Worm (Caenorhabditis elegans) whole organism, L2 larva: ENCODE results near the gene drd-5.
A peak's percentile ranks its signal among the peaks of the same experiment; 100 is the strongest.

ENCODE experiments used
- C34F6.9 ChIP-seq: fragments of 150-350 bp; optimal IDR thresholded peaks from 2 replicates; lab custom pipeline; 2014; ENCODE audit warnings: missing biosample characterization, missing genetic modification characterization
- R02D3.7 ChIP-seq: fragments of 150-350 bp; optimal IDR thresholded peaks from 2 replicates; lab custom pipeline; 2014; ENCODE audit warnings: missing biosample characterization, missing genetic modification characterization
- Y55F3AM.14 ChIP-seq: fragments of 200-800 bp; sonication (Bioruptor generic); optimal IDR thresholded peaks from 2 replicates; lab custom pipeline; 2018; ENCODE audit warnings: mild to moderate bottlenecking, missing genetic modification characterization, missing compliant biosample characterization
- aly-2 ChIP-seq: fragments of 150-350 bp; optimal IDR thresholded peaks from 2 replicates; lab custom pipeline; 2014; ENCODE audit warnings: missing biosample characterization, missing genetic modification characterization
- ama-1 ChIP-seq: fragments of 150-350 bp; optimal IDR thresholded peaks from 2 replicates; lab custom pipeline; 2018; ENCODE audit warnings: inconsistent platforms
- blmp-1 ChIP-seq: sonication (generic microtip); optimal IDR thresholded peaks from 2 replicates; lab custom pipeline; 2017; ENCODE audit warnings: missing genetic modification characterization, mild to moderate bottlenecking, missing compliant biosample characterization, antibody characterized with exemption, moderate library complexity; ENCODE audit not compliant: insufficient read depth
- ceh-16 ChIP-seq: fragments of 150-350 bp; optimal IDR thresholded peaks from 2 replicates; lab custom pipeline; 2014; ENCODE audit warnings: missing biosample characterization, missing genetic modification characterization
- crh-2 ChIP-seq: sonication (generic microtip); optimal IDR thresholded peaks from 2 replicates; lab custom pipeline; 2017; ENCODE audit warnings: missing biosample characterization, missing genetic modification characterization
- dmd-4 ChIP-seq: sonication (generic microtip); optimal IDR thresholded peaks from 2 replicates; lab custom pipeline; 2017; ENCODE audit warnings: missing biosample characterization, missing genetic modification characterization
- egl-27 ChIP-seq: sonication (generic microtip); optimal IDR thresholded peaks from 3 replicates; lab custom pipeline; 2017; ENCODE audit warnings: missing biosample characterization, missing genetic modification reagents, missing genetic modification characterization
- elt-3 ChIP-seq: sonication (generic microtip); optimal IDR thresholded peaks from 2 replicates; lab custom pipeline; 2017; ENCODE audit warnings: missing biosample characterization, missing genetic modification characterization
- fos-1 ChIP-seq: fragments of 150-350 bp; optimal IDR thresholded peaks from 2 replicates; lab custom pipeline; 2014; ENCODE audit warnings: missing biosample characterization, missing genetic modification characterization
- gmeb-1 ChIP-seq: fragments of 150-350 bp; optimal IDR thresholded peaks from 2 replicates; lab custom pipeline; 2014; ENCODE audit warnings: missing biosample characterization, missing genetic modification characterization
- lin-11 ChIP-seq: fragments of 150-350 bp; sonication (generic microtip); optimal IDR thresholded peaks from 2 replicates; lab custom pipeline; 2014; ENCODE audit warnings: missing biosample characterization, missing genetic modification characterization, inconsistent platforms, mixed read lengths
- lin-13 ChIP-seq: fragments of 150-350 bp; optimal IDR thresholded peaks from 2 replicates; lab custom pipeline; 2014; ENCODE audit warnings: missing biosample characterization, missing genetic modification reagents, missing genetic modification characterization
- lin-39 ChIP-seq: fragments of 150-350 bp; optimal IDR thresholded peaks from 2 replicates; lab custom pipeline; 2014; ENCODE audit warnings: missing biosample characterization, missing genetic modification reagents, missing genetic modification characterization
- lsy-2 ChIP-seq, 2 experiments: fragments of 150-350 bp in 1 of 2; sonication (generic microtip) in 1 of 2; optimal IDR thresholded peaks; 2 replicates each; lab custom pipeline; 2014 to 2017; ENCODE audit warnings: missing biosample characterization in 2 of 2, missing genetic modification characterization in 2 of 2
- mbf-1 ChIP-seq: sonication (generic microtip); optimal IDR thresholded peaks from 2 replicates; lab custom pipeline; 2017; ENCODE audit warnings: missing biosample characterization, missing genetic modification characterization
- nhr-10 ChIP-seq: sonication (generic microtip); optimal IDR thresholded peaks from 2 replicates; lab custom pipeline; 2017; ENCODE audit warnings: missing biosample characterization, missing genetic modification characterization
- nhr-129 ChIP-seq: fragments of 150-350 bp; optimal IDR thresholded peaks from 2 replicates; lab custom pipeline; 2014; ENCODE audit warnings: missing biosample characterization, missing genetic modification characterization
- nhr-21 ChIP-seq: fragments of 150-350 bp; optimal IDR thresholded peaks from 2 replicates; lab custom pipeline; 2014; ENCODE audit warnings: missing biosample characterization, missing genetic modification characterization
- nhr-23 ChIP-seq: fragments of 150-350 bp; optimal IDR thresholded peaks from 2 replicates; lab custom pipeline; 2014; ENCODE audit warnings: missing biosample characterization, missing genetic modification reagents, missing genetic modification characterization
- nhr-237 ChIP-seq: fragments of 150-350 bp; optimal IDR thresholded peaks from 2 replicates; lab custom pipeline; 2014; ENCODE audit warnings: missing biosample characterization, missing genetic modification characterization
- nhr-6 ChIP-seq: fragments of 150-350 bp; optimal IDR thresholded peaks from 2 replicates; lab custom pipeline; 2014; ENCODE audit warnings: missing biosample characterization, missing genetic modification characterization
- peb-1 ChIP-seq: fragments of 150-350 bp; optimal IDR thresholded peaks from 2 replicates; lab custom pipeline; 2014; ENCODE audit warnings: missing biosample characterization, missing genetic modification characterization
- skn-1 ChIP-seq: sonication (generic microtip); optimal IDR thresholded peaks from 2 replicates; lab custom pipeline; 2017; ENCODE audit warnings: missing biosample characterization, missing genetic modification characterization
- sma-3 ChIP-seq: sonication (generic microtip); optimal IDR thresholded peaks from 2 replicates; lab custom pipeline; 2016; ENCODE audit warnings: missing genetic modification reagents, missing genetic modification characterization, missing compliant biosample characterization
- sma-9 ChIP-seq, 2 experiments: fragments of 150-350 bp in 1 of 2; sonication (generic microtip) in 1 of 2; optimal IDR thresholded peaks; 2 replicates each; lab custom pipeline; 2014 to 2016; ENCODE audit warnings: missing genetic modification characterization in 2 of 2, mild to moderate bottlenecking in 1 of 2, missing biosample characterization in 1 of 2, missing compliant biosample characterization in 1 of 2, missing genetic modification reagents in 1 of 2, moderate library complexity in 1 of 2
- unc-55 ChIP-seq: fragments of 150-350 bp; sonication (generic microtip); optimal IDR thresholded peaks from 3 replicates; lab custom pipeline; 2014; ENCODE audit warnings: missing biosample characterization, missing genetic modification reagents, missing genetic modification characterization
- unc-62 ChIP-seq: fragments of 150-350 bp; optimal IDR thresholded peaks from 2 replicates; lab custom pipeline; 2014; ENCODE audit warnings: missing biosample characterization, missing genetic modification reagents, missing genetic modification characterization
- zag-1 ChIP-seq: fragments of 150-350 bp; optimal IDR thresholded peaks from 2 replicates; lab custom pipeline; 2014; ENCODE audit warnings: missing biosample characterization, missing genetic modification characterization
- ztf-1 ChIP-seq: fragments of 200-800 bp; sonication (Bioruptor generic); conservative IDR thresholded peaks from 2 replicates; pipeline ENCODE4 v1.3.6; 2022; ENCODE audit warnings: missing genetic modification characterization, missing compliant biosample characterization
- ztf-4 ChIP-seq: fragments of 150-350 bp; optimal IDR thresholded peaks from 2 replicates; lab custom pipeline; 2014; ENCODE audit warnings: missing biosample characterization, missing genetic modification characterization

The drd-5 gene

DNA sequence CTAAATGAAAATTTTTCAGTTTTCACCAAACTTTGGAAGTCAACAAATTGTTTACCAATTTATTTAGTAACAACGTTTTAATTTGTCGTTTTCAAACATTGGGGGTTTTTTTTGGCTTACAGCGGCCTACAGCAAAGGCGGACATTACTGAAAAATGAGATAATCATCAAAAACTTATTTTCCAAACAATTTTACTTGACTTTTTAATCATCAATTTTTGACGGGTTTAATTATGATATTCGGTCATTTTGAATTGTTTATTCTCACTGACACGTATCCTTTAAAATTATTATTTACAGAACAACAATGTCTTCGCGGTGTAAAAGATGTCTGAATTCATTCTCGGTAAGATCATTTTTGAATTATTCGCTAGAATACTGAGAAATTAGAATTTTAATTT, 21.4 kb upstream of the drd-5 start, which contains the start of gene F40B5.2:
Gene F40B5.2, plus strand, starts transcription at position 301 of the 400 bp plus-strand sequence.
- no peak for TF ChIP-seq nhr-10
- TF ChIP-seq ztf-4 = no peak
- TF ChIP-seq mbf-1 = no peak
- TF ChIP-seq Y55F3AM.14 (GFP tag; lab: Kevin White, UChicago) = no peak
- TF ChIP-seq sma-9 (GFP tag; optimal IDR thresholded peaks at IDR 0.05; lab: Kevin White, UChicago) = no peak
- no peak for TF ChIP-seq sma-9 (tag; optimal IDR thresholded peaks at IDR 0.05; lab: Kevin White, UChicago)
- TF ChIP-seq peb-1 (tag; lab: Kevin White, UChicago) = no peak
- no peak for TF ChIP-seq nhr-129 (tag; lab: Kevin White, UChicago)
- no peak for TF ChIP-seq unc-62 (GFP tag; lab: Kevin White, UChicago)
- TF ChIP-seq nhr-23 (tag; lab: Kevin White, UChicago) = no peak
- TF ChIP-seq lsy-2 (tag; optimal IDR thresholded peaks at IDR 0.05; lab: Kevin White, UChicago) = no peak
- no peak for TF ChIP-seq elt-3 (tag; lab: Kevin White, UChicago)
- no peak for TF ChIP-seq lin-13 (GFP tag; lab: Kevin White, UChicago)
- TF ChIP-seq egl-27 = no peak

DNA sequence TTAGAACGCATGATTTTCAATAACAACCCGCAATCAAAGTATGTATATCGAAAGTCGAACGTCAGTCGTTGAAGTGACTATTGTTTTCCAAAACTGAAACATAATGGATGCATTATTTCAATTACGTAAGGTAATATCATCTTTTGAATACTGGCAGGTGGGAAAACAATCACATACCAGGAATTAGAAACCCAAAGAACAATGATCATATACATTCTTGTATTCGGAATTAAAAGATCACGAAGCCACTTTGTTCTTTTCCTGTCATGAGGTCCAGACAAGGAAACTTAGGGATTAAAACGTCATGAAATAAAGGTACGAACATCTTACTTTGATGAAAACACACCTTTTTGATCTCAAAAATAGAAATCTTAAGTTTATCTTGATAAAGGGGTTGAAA, 16.2 kb upstream of the drd-5 start:
- TF ChIP-seq lin-13 (GFP tag; lab: Kevin White, UChicago) (no peak), lin-39 (tag; lab: Kevin White, UChicago) (no peak), R02D3.7 (tag; lab: Kevin White, UChicago) (no peak), ama-1 (lab: Kevin White, UChicago) (no peak), gmeb-1 (tag; lab: Kevin White, UChicago) (no peak), ztf-1 (GFP tag; lab: Robert Waterston, UW) (no peak)

DNA sequence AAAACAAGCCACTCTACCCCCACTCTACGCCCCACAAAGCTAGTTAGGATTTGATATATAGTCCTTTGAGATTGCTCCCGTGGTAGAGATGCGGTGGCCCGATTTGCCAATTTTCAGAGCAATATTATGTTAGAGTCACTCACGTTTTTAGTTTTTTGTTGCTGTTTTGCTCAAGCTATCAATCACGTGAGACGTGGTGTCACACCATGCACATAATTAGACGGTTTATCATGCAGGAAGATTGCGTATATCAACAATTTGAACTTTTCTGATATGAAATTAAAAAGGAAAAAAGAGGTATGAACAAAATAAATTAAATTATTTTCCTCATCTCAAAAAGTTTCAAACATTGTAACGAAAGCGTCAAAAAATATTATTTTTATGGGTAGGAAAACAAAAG, 10.2 kb upstream of the drd-5 start:
- peak; percentile 7 for TF ChIP-seq crh-2 (tag; lab: Kevin White, UChicago)
- no peak for TF ChIP-seq C34F6.9 (tag; lab: Kevin White, UChicago)
- no peak for TF ChIP-seq R02D3.7 (tag; lab: Kevin White, UChicago)
- no peak for TF ChIP-seq zag-1 (tag; lab: Kevin White, UChicago)
- TF ChIP-seq, all 48 proteins: peak for 1

DNA sequence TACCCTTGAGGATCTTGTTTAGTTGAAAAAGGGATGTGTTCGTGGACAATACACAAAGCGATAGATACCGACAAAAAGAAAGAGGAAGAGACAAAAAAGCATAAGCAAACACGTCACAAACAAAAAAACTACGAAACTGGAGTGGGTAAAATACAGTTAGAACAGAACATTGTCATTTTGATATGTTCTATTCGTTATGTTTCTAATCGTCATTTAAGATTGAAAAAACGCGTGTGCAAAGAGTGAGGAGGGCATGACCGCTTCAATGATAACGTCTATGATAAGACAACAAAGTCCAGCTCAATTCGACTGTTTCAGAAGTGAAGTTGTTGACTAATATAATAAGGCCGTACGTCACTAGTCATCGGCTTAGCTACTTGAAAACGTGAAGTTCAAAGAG, 9.2 kb upstream of the drd-5 start:
- peak; percentile 83 for TF ChIP-seq fos-1 (tag; lab: Kevin White, UChicago)
- TF ChIP-seq sma-9 (GFP tag; optimal IDR thresholded peaks at IDR 0.05; lab: Kevin White, UChicago) = peak; percentile 29
- no peak for TF ChIP-seq sma-9 (tag; optimal IDR thresholded peaks at IDR 0.05; lab: Kevin White, UChicago)
- TF ChIP-seq crh-2 (tag; lab: Kevin White, UChicago) = peak; percentile 61
- no peak for TF ChIP-seq ceh-16
- no peak for TF ChIP-seq nhr-10
- TF ChIP-seq, all 48 proteins: peak for 3

DNA sequence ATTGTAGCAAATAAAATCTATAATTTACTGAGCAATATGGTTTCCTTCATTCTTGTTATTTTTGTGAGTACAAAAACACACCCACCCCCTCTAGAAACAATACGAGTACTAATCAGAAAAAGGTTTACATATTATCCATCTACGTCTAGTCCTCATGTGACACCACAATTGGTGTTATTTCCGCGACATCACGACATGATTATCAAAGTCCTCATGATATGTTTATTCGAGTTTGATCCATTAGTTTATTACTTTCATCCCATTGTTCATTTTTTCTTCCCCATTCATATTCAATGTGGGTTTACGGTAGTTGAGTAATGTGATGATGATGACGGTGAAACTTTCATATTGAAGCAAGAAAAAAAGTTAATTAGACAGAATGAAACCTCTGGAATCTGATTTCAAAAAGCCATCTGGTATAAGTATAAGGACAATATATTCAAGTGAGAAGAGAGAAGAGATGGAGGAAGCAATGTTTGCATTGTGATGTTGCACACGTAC, 8.2 kb upstream of the drd-5 start:
- TF ChIP-seq blmp-1 (tag; lab: Kevin White, UChicago) (no peak), nhr-21 (tag; lab: Kevin White, UChicago) (no peak), lin-39 (tag; lab: Kevin White, UChicago) (no peak), aly-2 (tag; lab: Kevin White, UChicago) (no peak), R02D3.7 (tag; lab: Kevin White, UChicago) (no peak), mbf-1 (no peak), egl-27 (no peak), nhr-10 (no peak), peb-1 (tag; lab: Kevin White, UChicago) (no peak), dmd-4 (tag; lab: Kevin White, UChicago) (no peak), lin-11 (no peak), sma-3 (GFP tag; lab: Kevin White, UChicago) (no peak), nhr-6 (tag; lab: Kevin White, UChicago) (no peak), skn-1 (tag; lab: Kevin White, UChicago) (no peak), elt-3 (tag; lab: Kevin White, UChicago) (no peak), unc-55 (no peak), nhr-237 (tag; lab: Kevin White, UChicago) (no peak)
